Fruit fly (Drosophila melanogaster): ENCODE results near the gene mrn.

Gene mrn

DNA sequence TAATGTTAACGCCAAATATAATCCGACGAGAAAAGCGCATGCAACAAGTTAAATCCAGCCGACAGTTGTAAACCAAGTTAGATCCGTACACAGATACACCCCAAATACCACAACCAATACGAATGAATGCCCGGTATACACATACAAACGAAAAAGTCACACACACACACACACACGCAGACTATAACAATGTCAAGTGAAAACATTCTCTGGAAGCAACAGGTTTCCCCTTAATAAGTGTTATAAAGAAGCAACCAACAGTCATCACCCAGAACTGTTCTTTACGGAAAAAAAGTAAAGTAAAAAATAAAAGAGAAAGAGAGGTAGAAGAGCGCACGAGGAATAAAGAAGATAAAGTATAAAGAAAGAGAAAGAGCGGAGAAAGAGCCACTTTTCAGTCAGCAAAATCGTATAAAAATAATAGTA, 44.5 kb downstream of the mrn start:
- TF ChIP-seq psq (optimal IDR thresholded peaks at IDR 0.05) (no peak), pan (optimal IDR thresholded peaks at IDR 0.05) (no peak), CG8478 (optimal IDR thresholded peaks at IDR 0.05) (no peak), EcR (GFP tag; optimal IDR thresholded peaks at IDR 0.05) (no peak), Dll (optimal IDR thresholded peaks at IDR 0.05) (no peak), usp (GFP tag; optimal IDR thresholded peaks at IDR 0.05) (no peak)

dm6 chr3L:15535228-15535598, 45.1 kb downstream of the mrn start, which contains the start of gene CrebA:
TSS of gene CrebA (plus strand) at chr3L:15535395.
- TF ChIP-seq psq (optimal IDR thresholded peaks at IDR 0.05) (no peak), CG8478 (optimal IDR thresholded peaks at IDR 0.05) (no peak), EcR (GFP tag; optimal IDR thresholded peaks at IDR 0.05) (no peak), Dll (optimal IDR thresholded peaks at IDR 0.05) (no peak), pan (optimal IDR thresholded peaks at IDR 0.05) (no peak), usp (GFP tag; optimal IDR thresholded peaks at IDR 0.05) (no peak)

dm6 chr3L:15534274-15535227, 45.8 kb downstream of the mrn start:
- TF ChIP-seq pan (optimal IDR thresholded peaks at IDR 0.05) (peak; percentile 98), EcR (GFP tag; optimal IDR thresholded peaks at IDR 0.05) (peak in 1 of 2 experiments; percentile 12), Dll (optimal IDR thresholded peaks at IDR 0.05) (no peak), psq (optimal IDR thresholded peaks at IDR 0.05) (no peak)

DNA sequence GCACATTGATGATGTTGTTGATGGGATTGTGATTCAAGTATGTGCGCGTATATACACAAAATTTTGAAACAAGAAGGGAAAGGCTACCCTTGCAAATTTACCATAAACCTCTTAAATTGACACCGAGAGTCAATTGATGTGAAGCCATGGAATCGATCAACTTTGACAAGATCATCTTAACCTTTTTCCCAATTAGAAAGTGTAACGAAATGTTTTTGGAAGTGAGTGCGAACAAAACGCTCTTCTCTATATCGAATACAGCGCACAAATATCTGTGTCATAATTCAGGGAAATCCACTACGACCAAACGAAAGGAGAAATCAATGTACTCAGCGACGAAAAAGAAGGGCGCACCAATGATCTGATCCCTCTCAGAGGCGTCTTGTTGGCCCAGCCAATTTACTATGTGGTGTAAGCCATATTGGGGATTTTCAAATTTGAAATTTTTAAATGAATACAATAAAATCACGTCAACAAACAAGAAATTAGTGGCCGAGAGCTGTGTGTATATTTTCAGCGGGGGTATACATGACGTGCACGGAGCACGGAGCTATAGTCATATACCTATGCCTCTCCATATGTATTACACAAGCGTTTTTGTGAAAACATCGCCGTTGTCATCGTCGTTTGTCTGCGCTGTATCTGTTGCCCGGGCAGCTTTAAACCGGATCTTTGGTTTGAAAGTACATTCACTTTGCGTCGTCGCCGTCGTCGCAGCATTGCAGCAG, 46.8 kb downstream of the mrn start:
- TF ChIP-seq psq (optimal IDR thresholded peaks at IDR 0.05) = no peak
- TF ChIP-seq pan (optimal IDR thresholded peaks at IDR 0.05) = no peak
- TF ChIP-seq CG8478 (optimal IDR thresholded peaks at IDR 0.05) = no peak
- no peak for TF ChIP-seq EcR (GFP tag; optimal IDR thresholded peaks at IDR 0.05)
- no peak for TF ChIP-seq usp (GFP tag; optimal IDR thresholded peaks at IDR 0.05)
- TF ChIP-seq Dll (optimal IDR thresholded peaks at IDR 0.05) = no peak

dm6 chr3L:15532368-15533030, 47.8 kb downstream of the mrn start:
- TF ChIP-seq Dll (optimal IDR thresholded peaks at IDR 0.05) (no peak), pan (optimal IDR thresholded peaks at IDR 0.05) (no peak), psq (optimal IDR thresholded peaks at IDR 0.05) (no peak), EcR (GFP tag; optimal IDR thresholded peaks at IDR 0.05) (peak in 1 of 2 experiments; percentile 39), usp (GFP tag; optimal IDR thresholded peaks at IDR 0.05) (no peak), CG8478 (optimal IDR thresholded peaks at IDR 0.05) (no peak)

DNA sequence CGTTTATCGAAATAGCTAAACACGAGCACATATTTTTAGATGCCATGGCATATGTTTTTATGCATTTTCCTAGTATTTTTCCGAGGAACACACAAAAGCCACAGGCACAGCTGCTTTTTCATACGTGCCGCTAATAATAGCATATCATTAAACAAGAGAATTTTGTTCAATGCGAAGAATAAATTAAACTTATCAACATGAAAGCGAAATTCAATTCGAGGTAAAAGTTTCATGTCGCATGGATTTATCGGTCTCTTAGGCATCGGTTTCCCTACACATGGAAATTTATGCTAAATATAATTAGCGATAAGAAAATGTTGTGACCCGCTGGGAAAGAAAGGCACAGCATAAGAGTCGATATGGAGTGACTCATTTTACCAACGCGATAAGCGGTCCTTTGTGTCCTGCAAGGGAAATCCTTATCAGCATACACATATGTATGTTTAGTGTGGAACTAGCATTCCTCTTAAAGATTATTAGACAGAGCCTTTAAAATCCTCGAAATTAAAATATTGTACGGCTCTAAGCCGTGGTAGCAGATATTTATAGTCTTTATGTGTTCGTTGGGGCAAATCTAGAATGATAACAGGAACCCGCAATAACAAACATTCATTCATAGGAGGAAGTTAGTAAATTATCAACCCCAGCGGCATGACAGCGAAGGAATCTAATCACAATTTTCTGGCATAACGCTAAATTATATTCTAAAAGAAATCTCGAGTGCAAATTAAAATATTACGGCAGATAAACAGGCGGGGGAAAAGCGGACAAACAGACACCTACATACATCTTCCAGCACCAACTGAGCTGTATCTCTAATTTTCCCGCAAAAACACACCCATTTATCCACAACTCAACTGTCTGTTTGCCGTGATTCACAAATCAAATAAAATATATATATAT, 48.7 kb downstream of the mrn start, which contains the start of gene CG43248:
TSS of gene CG43248 (minus strand) at position 51 of the 903 bp plus-strand sequence.
- TF ChIP-seq EcR (GFP tag; optimal IDR thresholded peaks at IDR 0.05) (no peak), usp (GFP tag; optimal IDR thresholded peaks at IDR 0.05) (no peak), psq (optimal IDR thresholded peaks at IDR 0.05) (no peak), pan (optimal IDR thresholded peaks at IDR 0.05) (no peak), Dll (optimal IDR thresholded peaks at IDR 0.05) (no peak), CG8478 (optimal IDR thresholded peaks at IDR 0.05) (no peak)

DNA sequence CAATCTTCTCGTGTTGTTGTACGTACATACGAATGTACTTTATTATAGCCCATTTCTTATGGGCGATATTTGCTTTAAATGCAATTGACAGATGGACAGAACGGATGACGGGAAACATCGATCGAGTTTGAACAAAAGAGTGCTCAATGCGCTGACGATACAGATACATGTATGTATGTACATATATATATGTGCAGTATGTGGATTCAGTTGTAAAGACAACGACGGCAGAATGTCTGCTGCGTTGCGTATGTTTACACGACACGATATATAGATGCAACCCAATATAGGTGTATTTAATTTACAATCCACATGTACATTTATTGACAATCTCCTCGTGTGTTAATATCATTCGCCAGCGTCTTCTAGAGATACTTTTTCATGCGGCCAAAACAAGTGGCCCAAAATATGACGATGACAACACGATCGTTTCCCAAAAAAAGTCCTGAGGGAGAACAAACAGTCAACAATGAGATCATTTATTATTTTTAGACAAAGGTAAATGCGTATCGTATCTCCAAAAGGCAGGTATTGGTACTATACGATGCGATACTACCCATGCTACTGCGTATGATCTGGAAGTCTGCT, 49.6 kb downstream of the mrn start:
- no peak for TF ChIP-seq CG8478 (optimal IDR thresholded peaks at IDR 0.05)

DNA sequence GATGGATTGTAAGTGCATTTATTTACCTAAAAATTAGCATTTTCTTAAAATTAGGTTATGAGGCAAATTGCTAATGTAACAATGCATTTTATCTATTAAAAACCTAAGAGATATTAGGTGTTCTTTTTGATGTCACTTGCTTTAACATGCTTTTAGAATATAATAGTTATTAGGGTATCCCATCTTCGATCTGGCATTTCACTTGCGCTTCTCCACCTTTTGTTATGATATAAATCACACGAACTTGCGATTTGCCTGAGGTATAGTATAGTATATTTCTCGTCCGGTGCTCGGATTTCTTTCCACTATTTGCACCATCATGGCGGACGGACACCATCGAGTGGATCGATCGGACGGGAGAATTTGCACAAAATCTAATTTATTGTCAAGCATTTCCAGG, 50.3 kb downstream of the mrn start:
- no peak for TF ChIP-seq usp (GFP tag; optimal IDR thresholded peaks at IDR 0.05)
- TF ChIP-seq EcR (GFP tag; optimal IDR thresholded peaks at IDR 0.05) = no peak
- TF ChIP-seq CG8478 (optimal IDR thresholded peaks at IDR 0.05) = no peak
- no peak for TF ChIP-seq Dll (optimal IDR thresholded peaks at IDR 0.05)
- TF ChIP-seq psq (optimal IDR thresholded peaks at IDR 0.05) = no peak
- no peak for TF ChIP-seq pan (optimal IDR thresholded peaks at IDR 0.05)

DNA sequence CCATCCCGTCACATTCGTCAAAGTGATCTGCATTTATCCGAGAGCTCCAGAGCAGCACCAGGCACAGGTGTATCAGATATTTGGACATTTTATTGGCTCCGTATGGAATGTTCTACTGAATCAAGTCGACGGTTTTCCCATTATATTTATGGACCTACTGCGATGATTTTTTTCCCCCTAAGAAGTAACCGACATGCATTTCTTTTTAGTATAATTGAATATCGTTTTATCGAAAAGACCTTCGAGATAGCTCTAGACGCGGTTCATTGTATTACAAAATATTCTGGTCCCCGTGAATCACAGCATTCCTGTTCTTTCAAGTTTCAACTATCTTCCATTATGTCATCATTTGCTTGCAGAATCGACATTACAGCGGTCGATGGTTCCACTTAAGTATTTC, 51.2 kb downstream of the mrn start, which contains the start of gene obst-H:
TSS of gene obst-H (minus strand) at position 101 of the 400 bp plus-strand sequence.
- TF ChIP-seq pan (optimal IDR thresholded peaks at IDR 0.05) = no peak

Data from whole organism.